Worm (Caenorhabditis elegans): ENCODE data around the gene K12G11.6.
A peak's percentile ranks its signal among the peaks of the same experiment; 100 is the strongest.

K12G11.6 gene

DNA sequence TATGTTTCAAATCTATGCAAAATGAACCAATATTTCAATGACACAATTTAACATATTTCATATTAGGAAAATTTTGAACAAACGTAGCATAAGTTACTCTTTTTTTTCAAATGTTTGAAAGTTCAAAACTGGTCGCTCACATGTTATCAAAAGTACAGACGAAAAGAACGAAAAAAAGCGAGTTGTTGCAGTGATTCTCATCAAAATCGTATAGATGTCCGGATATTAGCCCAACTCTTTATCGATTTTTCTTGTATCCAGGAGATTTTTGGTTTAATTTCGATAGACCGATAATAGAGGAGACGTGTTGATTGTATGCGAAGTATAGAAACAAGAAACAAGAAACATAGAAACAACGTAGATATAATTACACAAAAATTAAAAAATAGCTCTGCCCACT, 46.2 kb downstream of the K12G11.6 start:
- no peak for TF ChIP-seq lir-3 (tag; optimal IDR thresholded peaks at IDR 0.05; ENCODE audit: poor library complexity)
- no peak for TF ChIP-seq fos-1 (tag; optimal IDR thresholded peaks at IDR 0.05)
- no peak for TF ChIP-seq dpl-1 (GFP tag; optimal IDR thresholded peaks at IDR 0.05)
- TF ChIP-seq efl-1 (optimal IDR thresholded peaks at IDR 0.05): no peak
- peak in 1 of 2 experiments; percentile 85 for TF ChIP-seq efl-1 (GFP tag; optimal IDR thresholded peaks at IDR 0.05 in 1 of 2)
- TF ChIP-seq nhr-11 (tag; optimal IDR thresholded peaks at IDR 0.05): no peak

DNA sequence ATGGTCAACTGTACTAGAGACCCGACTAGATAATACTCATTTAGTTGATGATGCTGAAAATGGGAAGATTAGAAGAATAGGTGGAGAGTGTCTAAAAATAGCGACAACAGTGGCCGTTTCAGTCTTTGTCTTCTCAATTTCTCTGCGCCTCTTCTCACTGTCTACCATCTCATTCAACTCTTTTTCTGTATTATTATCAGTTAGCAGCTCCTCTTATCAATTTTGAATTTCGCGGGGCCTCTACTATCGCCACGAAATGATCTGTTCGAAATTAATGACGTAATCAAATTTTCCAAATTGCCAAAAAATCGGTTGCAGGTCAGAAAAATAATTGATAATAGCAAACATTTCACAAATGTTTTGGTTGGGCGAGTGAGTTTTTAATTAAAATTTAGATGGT, 47.5 kb downstream of the K12G11.6 start:
- no peak for TF ChIP-seq nhr-11 (tag; optimal IDR thresholded peaks at IDR 0.05)
- TF ChIP-seq ztf-11 (tag; optimal IDR thresholded peaks at IDR 0.05): no peak
- TF ChIP-seq blmp-1 (tag; optimal IDR thresholded peaks at IDR 0.05): no peak
- TF ChIP-seq ceh-8 (GFP tag; optimal IDR thresholded peaks at IDR 0.05): no peak
- TF ChIP-seq efl-1 (optimal IDR thresholded peaks at IDR 0.05): no peak
- TF ChIP-seq efl-1 (GFP tag; optimal IDR thresholded peaks at IDR 0.05 in 1 of 2): peak in 1 of 2 experiments; percentile 89
- TF ChIP-seq unc-130 (tag; optimal IDR thresholded peaks at IDR 0.05): no peak
- TF ChIP-seq nhr-90 (tag; optimal IDR thresholded peaks at IDR 0.05; ENCODE audit: poor library complexity): peak; percentile 31
- TF ChIP-seq C16A3.4 (tag; optimal IDR thresholded peaks at IDR 0.05): no peak
- no peak for TF ChIP-seq elt-3 (tag; optimal IDR thresholded peaks at IDR 0.05)
- TF ChIP-seq vab-15 (tag; optimal IDR thresholded peaks at IDR 0.05): no peak
- TF ChIP-seq jun-1 (tag; optimal IDR thresholded peaks at IDR 0.05): no peak
- no peak for TF ChIP-seq irx-1 (tag; optimal IDR thresholded peaks at IDR 0.05)
- TF ChIP-seq nhr-12 (tag; optimal IDR thresholded peaks at IDR 0.05): no peak
- TF ChIP-seq isw-1 (GFP tag; IDR thresholded peaks at IDR 0.05): no peak
- peak; percentile 28 for TF ChIP-seq nhr-20 (tag; optimal IDR thresholded peaks at IDR 0.05)
- TF ChIP-seq lin-14 (GFP tag; optimal IDR thresholded peaks at IDR 0.05): no peak
- no peak for TF ChIP-seq swsn-7 (tag; optimal IDR thresholded peaks at IDR 0.05)
- TF ChIP-seq ztf-4 (tag; optimal IDR thresholded peaks at IDR 0.05): no peak
- TF ChIP-seq nhr-85 (tag): no peak
- peak in 1 of 2 experiments; percentile 51 for TF ChIP-seq lin-35 (GFP tag; optimal IDR thresholded peaks at IDR 0.05)
- peak; percentile 91 for TF ChIP-seq pqm-1 (tag; optimal IDR thresholded peaks at IDR 0.05)
- no peak for TF ChIP-seq hlh-17 (GFP tag; optimal IDR thresholded peaks at IDR 0.05; ENCODE audit: borderline replicate concordance)
- no peak for TF ChIP-seq fkh-10 (GFP tag; optimal IDR thresholded peaks at IDR 0.05)
- TF ChIP-seq tlp-1 (tag; optimal IDR thresholded peaks at IDR 0.05): no peak
- TF ChIP-seq egl-13 (tag; optimal IDR thresholded peaks at IDR 0.05): no peak
- no peak for TF ChIP-seq lin-39 (tag; optimal IDR thresholded peaks at IDR 0.05)
- TF ChIP-seq lir-3 (tag; optimal IDR thresholded peaks at IDR 0.05; ENCODE audit: poor library complexity): no peak
- peak; percentile 93 for TF ChIP-seq elt-2 (tag; optimal IDR thresholded peaks at IDR 0.05)
- TF ChIP-seq lsy-2 (tag; optimal IDR thresholded peaks at IDR 0.05): no peak
- no peak for TF ChIP-seq nhr-47 (tag; optimal IDR thresholded peaks at IDR 0.05)
- TF ChIP-seq ces-1 (GFP tag; optimal IDR thresholded peaks at IDR 0.05): no peak

DNA sequence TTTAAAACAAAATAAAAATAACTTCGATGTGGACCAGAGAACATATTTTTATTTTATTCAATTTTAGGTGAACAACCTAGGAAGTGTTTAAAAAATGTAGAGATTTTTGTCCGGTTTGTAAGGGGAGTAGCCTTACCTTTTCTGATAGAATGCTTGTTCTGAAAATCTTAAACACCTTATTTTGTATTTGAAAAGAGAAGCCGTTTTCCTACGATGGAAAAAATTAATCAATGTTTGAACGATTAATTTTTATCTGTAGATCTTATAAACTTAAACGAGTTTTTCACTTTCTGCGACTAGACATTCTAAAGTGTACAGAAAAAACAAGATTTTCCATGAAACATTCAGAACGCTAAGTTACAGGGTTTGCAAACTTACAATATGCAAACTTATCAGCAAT, 48.2 kb downstream of the K12G11.6 start, which contains the start of gene F58H1.6:
Gene F58H1.6, plus strand, starts transcription at position 301 of the 400 bp plus-strand sequence.
- TF ChIP-seq isw-1 (GFP tag; IDR thresholded peaks at IDR 0.05) (no peak), tlp-1 (tag; optimal IDR thresholded peaks at IDR 0.05) (no peak), nhr-47 (tag; optimal IDR thresholded peaks at IDR 0.05) (no peak), lin-35 (GFP tag; optimal IDR thresholded peaks at IDR 0.05) (no peak), ceh-90 (tag; optimal IDR thresholded peaks at IDR 0.05) (no peak), ceh-63 (GFP tag; optimal IDR thresholded peaks at IDR 0.05) (no peak), sup-37 (GFP tag; optimal IDR thresholded peaks at IDR 0.05) (no peak), unc-98 (GFP tag; IDR thresholded peaks at IDR 0.05) (no peak), mep-1 (tag; optimal IDR thresholded peaks at IDR 0.05) (no peak), hpl-2 (GFP tag; optimal IDR thresholded peaks at IDR 0.05) (no peak), ama-1 (optimal IDR thresholded peaks at IDR 0.05) (no peak), dsc-1 (tag; optimal IDR thresholded peaks at IDR 0.05) (no peak), nhr-84 (tag; optimal IDR thresholded peaks at IDR 0.05) (no peak), unc-62 (GFP tag; optimal IDR thresholded peaks at IDR 0.05) (no peak), alr-1 (tag; optimal IDR thresholded peaks at IDR 0.05; ENCODE audit: borderline replicate concordance) (no peak), ets-5 (GFP tag; IDR thresholded peaks at IDR 0.05) (no peak), nhr-11 (tag; optimal IDR thresholded peaks at IDR 0.05) (no peak), elt-2 (tag; optimal IDR thresholded peaks at IDR 0.05) (no peak), lsy-2 (tag; optimal IDR thresholded peaks at IDR 0.05) (no peak)
